Fruit fly (Drosophila melanogaster) whole organism, embryonic: ENCODE results near the gene Psn.

ENCODE experiments used
- ATbp ChIP-seq: fragments of 200-800 bp; sonication (Bioruptor generic); optimal IDR thresholded peaks from 2 replicates; lab custom pipeline; 2017; ENCODE audit warnings: missing biosample characterization, mild to moderate bottlenecking, missing genetic modification characterization, missing genetic modification reagents
- CG10366 ChIP-seq: fragments of 200-800 bp; sonication (Bioruptor generic); IDR thresholded peaks from 2 replicates; pipeline ENCODE4 v1.3.6; 2022; ENCODE audit warnings: missing biosample characterization, missing genetic modification characterization
- CG11398 ChIP-seq: fragments of 200-800 bp; sonication (Bioruptor generic); optimal IDR thresholded peaks from 2 replicates; lab custom pipeline; 2016; ENCODE audit warnings: missing biosample characterization, missing genetic modification characterization
- CG11504 ChIP-seq: fragments of 200-800 bp; sonication (Bioruptor generic); optimal IDR thresholded peaks from 3 replicates; lab custom pipeline; 2019; ENCODE audit warnings: missing biosample characterization, mild to moderate bottlenecking, missing genetic modification characterization, moderate library complexity
- CG11560 ChIP-seq: fragments of 200-800 bp; sonication (Bioruptor generic); IDR thresholded peaks from 3 replicates; pipeline ENCODE4 v1.3.6; 2022; ENCODE audit warnings: missing biosample characterization, missing genetic modification characterization
- CG17612 ChIP-seq: fragments of 200-800 bp; sonication (Bioruptor generic); IDR thresholded peaks from 2 replicates; pipeline ENCODE4 v1.3.6; 2022; ENCODE audit warnings: missing biosample characterization, missing genetic modification characterization
- CG18262 ChIP-seq: fragments of 200-800 bp; optimal IDR thresholded peaks from 3 replicates; lab custom pipeline; 2019; ENCODE audit warnings: missing biosample characterization, mild to moderate bottlenecking, missing genetic modification characterization, moderate library complexity
- CG3065 ChIP-seq: fragments of 200-800 bp; sonication (Bioruptor generic); optimal IDR thresholded peaks from 2 replicates; lab custom pipeline; 2016; ENCODE audit warnings: missing biosample characterization, missing genetic modification characterization
- CG3163 ChIP-seq: fragments of 200-800 bp; sonication (Bioruptor generic); optimal IDR thresholded peaks from 3 replicates; lab custom pipeline; 2016; ENCODE audit warnings: missing biosample characterization, missing genetic modification characterization
- CG34376 ChIP-seq: fragments of 200-800 bp; sonication (Bioruptor generic); optimal IDR thresholded peaks from 2 replicates; lab custom pipeline; 2018; ENCODE audit warnings: missing biosample characterization, mild to moderate bottlenecking, missing genetic modification characterization
- CG4617 ChIP-seq: fragments of 200-800 bp; sonication (Bioruptor generic); optimal IDR thresholded peaks from 3 replicates; lab custom pipeline; 2016; ENCODE audit warnings: missing biosample characterization, missing genetic modification characterization, borderline replicate concordance
- CG5245 ChIP-seq: fragments of 200-800 bp; sonication (Bioruptor generic); optimal IDR thresholded peaks from 3 replicates; lab custom pipeline; 2016; ENCODE audit warnings: missing biosample characterization, missing genetic modification characterization
- CG6791 ChIP-seq: fragments of 200-800 bp; sonication (Bioruptor generic); IDR thresholded peaks from 3 replicates; pipeline ENCODE4 v1.3.6; 2022; ENCODE audit warnings: missing biosample characterization, missing genetic modification characterization; ENCODE audit not compliant: partially characterized antibody
- CG8388 ChIP-seq: fragments of 200-800 bp; sonication (Bioruptor generic); optimal IDR thresholded peaks from 2 replicates; lab custom pipeline; 2019; ENCODE audit warnings: missing biosample characterization, mild to moderate bottlenecking, missing genetic modification characterization, moderate library complexity
- Dad ChIP-seq: fragments of 200-800 bp; sonication (Bioruptor generic); optimal IDR thresholded peaks from 3 replicates; lab custom pipeline; 2016; ENCODE audit warnings: missing biosample characterization, missing genetic modification characterization
- Dip3 ChIP-seq: fragments of 200-800 bp; sonication (Bioruptor generic); optimal IDR thresholded peaks from 3 replicates; lab custom pipeline; 2016; ENCODE audit warnings: missing biosample characterization, missing genetic modification characterization
- Doc3 ChIP-seq: fragments of 200-800 bp; sonication (Bioruptor generic); IDR thresholded peaks from 3 replicates; pipeline ENCODE4 v1.3.6; 2022; ENCODE audit warnings: missing biosample characterization, missing genetic modification characterization; ENCODE audit not compliant: partially characterized antibody
- Ets65A ChIP-seq: fragments of 200-800 bp; sonication (Bioruptor generic); peaks from one replicate; lab custom pipeline; 2016; ENCODE audit warnings: missing biosample characterization, missing genetic modification characterization
- H2.0 ChIP-seq: fragments of 200-800 bp; sonication (Bioruptor generic); IDR thresholded peaks from 2 replicates; pipeline ENCODE4 v1.3.6; 2022; ENCODE audit warnings: missing biosample characterization, missing genetic modification characterization
- HLH54F ChIP-seq: fragments of 200-800 bp; sonication (Bioruptor generic); optimal IDR thresholded peaks from 3 replicates; lab custom pipeline; 2016; ENCODE audit warnings: missing biosample characterization, missing genetic modification characterization
- HLHmδ ChIP-seq: fragments of 200-800 bp; sonication (Bioruptor generic); optimal IDR thresholded peaks from 2 replicates; lab custom pipeline; 2018; ENCODE audit warnings: missing biosample characterization, mild to moderate bottlenecking, missing genetic modification characterization, moderate library complexity
- Hr3 ChIP-seq: fragments of 200-800 bp; sonication (Bioruptor generic); optimal IDR thresholded peaks from 3 replicates; lab custom pipeline; 2016; ENCODE audit warnings: missing biosample characterization, missing genetic modification characterization
- Lhr ChIP-seq: fragments of 200-800 bp; sonication (Bioruptor generic); optimal IDR thresholded peaks from 3 replicates; lab custom pipeline; 2017; ENCODE audit warnings: mild to moderate bottlenecking, missing biosample characterization, missing genetic modification reagents, missing genetic modification characterization
- Mad ChIP-seq: fragments of 200-800 bp; sonication (Bioruptor generic); optimal IDR thresholded peaks from 2 replicates; lab custom pipeline; 2016; ENCODE audit warnings: missing biosample characterization, missing genetic modification characterization
- Mes4 ChIP-seq: fragments of 200-800 bp; sonication (Bioruptor generic); optimal IDR thresholded peaks from 2 replicates; lab custom pipeline; 2016; ENCODE audit warnings: missing biosample characterization, missing genetic modification characterization
- NC2α ChIP-seq: fragments of 200-800 bp; sonication (Bioruptor generic); optimal IDR thresholded peaks from 2 replicates; lab custom pipeline; 2016; ENCODE audit warnings: missing biosample characterization, missing genetic modification characterization
- PHDP ChIP-seq: fragments of 200-800 bp; sonication (Bioruptor generic); optimal IDR thresholded peaks from 3 replicates; lab custom pipeline; 2018; ENCODE audit warnings: missing biosample characterization, mild to moderate bottlenecking, missing genetic modification characterization, moderate library complexity
- Sin3A ChIP-seq: fragments of >200 bp; optimal IDR thresholded peaks from 2 replicates; lab custom pipeline; 2018
- Stat92E ChIP-seq, 3 experiments: fragments of >200 bp in 2 of 3; fragments of 200-800 bp in 1 of 3; sonication (Bioruptor generic) in 1 of 3; optimal IDR thresholded peaks; 2 replicates each; lab custom pipeline; 2017 to 2019; ENCODE audit warnings: missing biosample characterization in 3 of 3, missing genetic modification characterization in 3 of 3, mild to moderate bottlenecking in 1 of 3, moderate library complexity in 1 of 3
- Usf ChIP-seq: fragments of 200-800 bp; sonication (Bioruptor generic); optimal IDR thresholded peaks from 2 replicates; lab custom pipeline; 2017; ENCODE audit warnings: missing genotype, missing biosample characterization, missing genetic modification characterization
- Xrp1 ChIP-seq: fragments of 200-800 bp; sonication (Bioruptor generic); IDR thresholded peaks from 2 replicates; pipeline ENCODE4 v1.3.6; 2022; ENCODE audit warnings: missing biosample characterization, missing genetic modification characterization
- br ChIP-seq: fragments of >200 bp; optimal IDR thresholded peaks from 2 replicates; lab custom pipeline; 2017
- cad ChIP-seq: fragments of >200 bp; optimal IDR thresholded peaks from 2 replicates; lab custom pipeline; 2017; ENCODE audit warnings: missing biosample characterization, missing genetic modification characterization
- cato ChIP-seq: fragments of 200-800 bp; sonication (Bioruptor generic); optimal IDR thresholded peaks from 2 replicates; lab custom pipeline; 2016; ENCODE audit warnings: missing biosample characterization, missing genetic modification characterization, borderline replicate concordance
- chm ChIP-seq: fragments of 200-800 bp; sonication (Bioruptor generic); IDR thresholded peaks from 2 replicates; pipeline ENCODE4 v1.3.6; 2022; ENCODE audit warnings: missing biosample characterization, missing genetic modification characterization
- fru ChIP-seq: fragments of >200 bp; optimal IDR thresholded peaks from 2 replicates; lab custom pipeline; 2017
- jigr1 ChIP-seq: fragments of 200-800 bp; sonication (Bioruptor generic); IDR thresholded peaks from 3 replicates; pipeline ENCODE4 v1.3.6; 2022; ENCODE audit warnings: missing biosample characterization, missing genetic modification characterization
- jumu ChIP-seq: fragments of 200-800 bp; sonication (Bioruptor generic); optimal IDR thresholded peaks from 3 replicates; lab custom pipeline; 2016; ENCODE audit warnings: missing biosample characterization, missing genetic modification characterization
- nau ChIP-seq: fragments of 200-800 bp; sonication (Bioruptor generic); optimal IDR thresholded peaks from 3 replicates; lab custom pipeline; 2017; ENCODE audit warnings: missing biosample characterization, mild to moderate bottlenecking, missing genetic modification characterization, missing genetic modification reagents
- org-1 ChIP-seq: fragments of 200-800 bp; sonication (Bioruptor generic); optimal IDR thresholded peaks from 2 replicates; lab custom pipeline; 2017; ENCODE audit warnings: missing biosample characterization, missing genetic modification characterization
- pfk ChIP-seq: fragments of 200-800 bp; sonication (Bioruptor generic); optimal IDR thresholded peaks from 2 replicates; lab custom pipeline; 2018; ENCODE audit warnings: missing biosample characterization, mild to moderate bottlenecking, missing genetic modification characterization, moderate library complexity
- pho ChIP-seq: fragments of 200-800 bp; sonication (Bioruptor generic); optimal IDR thresholded peaks from 2 replicates; lab custom pipeline; 2016; ENCODE audit warnings: missing biosample characterization, missing genetic modification characterization
- pzg ChIP-seq: fragments of 200-800 bp; sonication (Bioruptor generic); optimal IDR thresholded peaks from 3 replicates; lab custom pipeline; 2018; ENCODE audit warnings: missing biosample characterization, mild to moderate bottlenecking, missing genetic modification characterization, moderate library complexity
- rib ChIP-seq: fragments of 200-800 bp; sonication (Bioruptor generic); IDR thresholded peaks from 2 replicates; pipeline ENCODE4 v1.3.6; 2022; ENCODE audit warnings: missing biosample characterization, missing genetic modification characterization
- schlank ChIP-seq: fragments of 200-800 bp; sonication (Bioruptor generic); optimal IDR thresholded peaks from 2 replicates; lab custom pipeline; 2018; ENCODE audit warnings: missing biosample characterization, mild to moderate bottlenecking, missing genetic modification characterization
- shn ChIP-seq: fragments of 200-800 bp; sonication (Bioruptor generic); optimal IDR thresholded peaks from 3 replicates; lab custom pipeline; 2016; ENCODE audit warnings: missing biosample characterization, missing genetic modification characterization
- sim ChIP-seq: fragments of 200-800 bp; sonication (Bioruptor generic); IDR thresholded peaks from 2 replicates; pipeline ENCODE4 v1.3.6; 2022; ENCODE audit warnings: missing biosample characterization, missing genetic modification characterization
- toy ChIP-seq: fragments of 200-800 bp; sonication (Bioruptor generic); IDR thresholded peaks from 2 replicates; pipeline ENCODE4 v1.3.6; 2022; ENCODE audit warnings: missing biosample characterization, missing genetic modification characterization
- vfl ChIP-seq: fragments of 200-800 bp; sonication (Bioruptor generic); optimal IDR thresholded peaks from 2 replicates; lab custom pipeline; 2016; ENCODE audit warnings: missing biosample characterization, missing genetic modification characterization
- vvl ChIP-seq: fragments of 200-800 bp; sonication (Bioruptor generic); IDR thresholded peaks from 2 replicates; pipeline ENCODE4 v1.3.6; 2022; ENCODE audit warnings: missing biosample characterization, missing genetic modification characterization
- wor ChIP-seq: fragments of 200-800 bp; sonication (Bioruptor generic); IDR thresholded peaks from 2 replicates; pipeline ENCODE4 v1.3.6; 2022; ENCODE audit warnings: missing biosample characterization, missing genetic modification characterization
- z ChIP-seq: fragments of 200-800 bp; sonication (Bioruptor generic); IDR thresholded peaks from 3 replicates; pipeline ENCODE4 v1.3.6; 2022; ENCODE audit warnings: missing biosample characterization, missing genetic modification characterization
- zf30C ChIP-seq: fragments of 200-800 bp; sonication (Bioruptor generic); optimal IDR thresholded peaks from 3 replicates; lab custom pipeline; 2018; ENCODE audit warnings: missing biosample characterization, mild to moderate bottlenecking, missing genetic modification characterization

Psn gene

DNA sequence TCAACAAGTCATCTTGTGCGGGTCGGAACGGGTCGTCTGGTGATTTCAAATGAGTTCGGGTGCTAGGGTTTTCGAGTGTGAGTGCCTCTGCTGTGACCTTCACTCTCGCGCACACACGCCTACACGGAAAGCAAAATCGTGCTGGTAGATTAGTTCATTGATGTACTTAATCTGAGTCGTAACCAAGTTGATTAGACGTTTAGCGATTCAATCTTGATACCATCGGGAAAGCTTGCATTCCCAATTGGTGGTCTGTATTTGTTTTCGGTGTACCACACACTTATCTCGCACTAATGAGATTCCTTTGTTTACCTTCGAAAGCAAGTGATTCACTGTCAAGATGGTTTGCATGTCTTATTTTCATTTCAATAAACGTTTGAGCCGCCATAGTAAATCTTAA is 43.3 kb upstream of the Psn start (continued):
- TF ChIP-seq CG11560 (tag; lab: Robert Waterston, UW) (no peak), pho (GFP tag; lab: Kevin White, UChicago) (peak; percentile 28), Dip3 (no peak), CG17612 (GFP tag; lab: Robert Waterston, UW) (no peak), jigr1 (no peak), toy (no peak), sim (GFP tag; lab: Robert Waterston, UW) (no peak), HLH54F (GFP tag; lab: Kevin White, UChicago) (peak; percentile 43), Ets65A (GFP tag; lab: Kevin White, UChicago) (peak; percentile 85), Sin3A (lab: Kevin White, UChicago) (no peak), schlank (no peak), CG8388 (GFP tag; lab: Kevin White, UChicago) (no peak), nau (no peak), Usf (no peak), wor (GFP tag; lab: Robert Waterston, UW) (no peak), cad (GFP tag; lab: Kevin White, UChicago) (no peak), z (GFP tag; lab: Robert Waterston, UW) (no peak), PHDP (peak; percentile 47), Xrp1 (GFP tag; lab: Robert Waterston, UW) (peak; percentile 57), Dad (GFP tag; lab: Kevin White, UChicago) (no peak), CG11504 (tag; lab: Kevin White, UChicago) (peak; percentile 43), Lhr (GFP tag; lab: Kevin White, UChicago) (no peak), Mes4 (GFP tag; lab: Kevin White, UChicago) (no peak), CG3163 (no peak), CG18262 (tag; lab: Kevin White, UChicago) (no peak), vvl (GFP tag; lab: Robert Waterston, UW) (peak; percentile 69), fru (lab: Kevin White, UChicago) (no peak), zf30C (GFP tag; lab: Kevin White, UChicago) (peak; percentile 69), CG5245 (GFP tag; lab: Kevin White, UChicago) (peak; percentile 1), Stat92E (GFP tag; optimal IDR thresholded peaks at IDR 0.05; lab: Kevin White, UChicago) (no peak), jumu (peak; percentile 16), H2.0 (GFP tag; lab: Robert Waterston, UW) (peak; percentile 50), NC2α (GFP tag; lab: Kevin White, UChicago) (no peak), pzg (GFP tag; lab: Kevin White, UChicago) (no peak), HLHmδ (no peak), CG6791 (no peak), CG10366 (peak; percentile 13; the same call in 1 of the 2 replicates), Doc3 (GFP tag; lab: Robert Waterston, UW) (no peak), Mad (GFP tag; lab: Kevin White, UChicago) (no peak), pfk (GFP tag; lab: Kevin White, UChicago) (no peak), chm (GFP tag; lab: Robert Waterston, UW) (no peak; the same call in 1 of the 2 replicates), vfl (GFP tag; lab: Kevin White, UChicago) (no peak), cato (GFP tag; lab: Kevin White, UChicago) (no peak), CG11398 (GFP tag; lab: Kevin White, UChicago) (no peak), shn (GFP tag; lab: Kevin White, UChicago) (peak; percentile 32), CG34376 (GFP tag; lab: Kevin White, UChicago) (peak; percentile 86), br (lab: Kevin White, UChicago) (no peak), ATbp (GFP tag; lab: Kevin White, UChicago) (no peak), org-1 (GFP tag; lab: Kevin White, UChicago) (peak; percentile 36), rib (0 out of 2 replicates have a peak, but pooled peaks have one; percentile 19), Hr3 (GFP tag; lab: Kevin White, UChicago) (no peak), CG3065 (GFP tag; lab: Kevin White, UChicago) (no peak), CG4617 (GFP tag; lab: Kevin White, UChicago) (no peak)
